Fruit fly (Drosophila melanogaster): ENCODE measurements around the gene mxc.

mxc gene

DNA sequence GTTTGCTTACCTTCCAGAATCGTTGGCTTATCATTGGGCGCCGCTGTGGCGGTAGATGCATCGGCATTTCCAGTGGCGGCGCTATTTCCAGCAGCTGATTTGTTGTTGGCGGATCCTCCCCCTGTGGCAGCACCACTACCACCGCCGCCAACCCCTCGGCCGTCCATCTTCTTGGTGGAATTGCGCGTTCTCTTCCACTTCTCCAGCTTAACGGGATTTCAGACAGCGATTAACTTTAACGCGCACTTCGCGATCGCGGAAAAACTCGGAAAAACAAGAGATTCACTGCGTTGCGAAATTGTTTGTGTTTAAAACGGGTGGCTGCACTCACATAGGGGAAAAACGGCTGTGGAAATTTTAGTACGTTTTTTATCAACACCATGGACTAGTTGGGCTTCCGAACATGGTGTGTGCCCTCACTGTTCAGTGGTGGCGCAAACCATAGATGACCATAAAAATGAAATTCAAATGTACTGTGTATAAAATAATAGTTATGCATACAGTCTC lies 39.6 kb upstream of the mxc start, which contains the start of gene c11.1:
Gene c11.1, minus strand, starts transcription at position 335 of the 507 bp plus-strand sequence.
- no peak for TF ChIP-seq woc (GFP tag; optimal IDR thresholded peaks at IDR 0.05)
- no peak for TF ChIP-seq HLH106 (tag; optimal IDR thresholded peaks at IDR 0.05)
- TF ChIP-seq Rel (GFP tag; optimal IDR thresholded peaks at IDR 0.05), result no peak
- peak; percentile 91 for TF ChIP-seq Rel (tag; optimal IDR thresholded peaks at IDR 0.05)
- no peak for TF ChIP-seq CrebA (GFP tag; optimal IDR thresholded peaks at IDR 0.05; ENCODE audit: borderline replicate concordance)
- peak; percentile 3 for TF ChIP-seq h (GFP tag; optimal IDR thresholded peaks at IDR 0.05)
- peak; percentile 43 for TF ChIP-seq Myc (optimal IDR thresholded peaks at IDR 0.05)
- peak; percentile 0 for TF ChIP-seq Sp1 (GFP tag; optimal IDR thresholded peaks at IDR 0.05)
- TF ChIP-seq N (GFP tag; optimal IDR thresholded peaks at IDR 0.05), result no peak
- TF ChIP-seq brk (GFP tag; optimal IDR thresholded peaks at IDR 0.05), result no peak

DNA sequence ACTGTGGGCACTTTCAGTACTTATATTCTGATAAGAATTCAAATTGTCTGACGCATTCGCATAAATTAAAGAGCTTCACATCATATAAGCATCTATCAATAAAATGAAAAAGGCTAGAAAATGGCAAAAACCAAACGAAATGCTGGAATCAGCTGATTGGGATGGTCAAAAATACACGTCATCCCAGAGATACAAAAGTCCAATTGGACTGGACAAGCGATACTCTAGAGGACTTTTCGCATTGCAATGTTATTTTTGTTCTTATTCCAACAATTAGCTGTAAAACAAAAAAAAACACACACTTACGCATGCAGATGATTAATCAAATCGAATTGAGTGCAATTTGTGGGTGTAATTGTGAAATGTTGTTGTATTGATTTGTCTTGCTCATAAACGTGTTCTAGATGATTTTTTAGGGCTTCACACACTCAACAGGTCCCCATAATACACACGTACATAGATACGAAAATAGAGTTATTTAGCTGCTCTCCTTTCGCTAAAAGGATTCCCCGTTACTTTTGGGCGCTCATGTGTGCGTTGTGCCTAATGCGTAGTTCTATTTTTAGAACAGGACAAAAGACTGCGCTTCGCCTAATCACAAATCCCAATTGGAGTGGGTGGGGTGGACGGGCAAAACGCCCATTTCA lies 38.9 kb upstream of the mxc start:
- TF ChIP-seq Jra (GFP tag; optimal IDR thresholded peaks at IDR 0.05) (no peak), Hr78 (GFP tag; optimal IDR thresholded peaks at IDR 0.05) (no peak), N (GFP tag; optimal IDR thresholded peaks at IDR 0.05) (no peak), sv (GFP tag; optimal IDR thresholded peaks at IDR 0.05) (no peak), Hr83 (GFP tag; optimal IDR thresholded peaks at IDR 0.05; ENCODE audit: poor library complexity, severe bottlenecking) (no peak), Myc (optimal IDR thresholded peaks at IDR 0.05) (no peak)

DNA sequence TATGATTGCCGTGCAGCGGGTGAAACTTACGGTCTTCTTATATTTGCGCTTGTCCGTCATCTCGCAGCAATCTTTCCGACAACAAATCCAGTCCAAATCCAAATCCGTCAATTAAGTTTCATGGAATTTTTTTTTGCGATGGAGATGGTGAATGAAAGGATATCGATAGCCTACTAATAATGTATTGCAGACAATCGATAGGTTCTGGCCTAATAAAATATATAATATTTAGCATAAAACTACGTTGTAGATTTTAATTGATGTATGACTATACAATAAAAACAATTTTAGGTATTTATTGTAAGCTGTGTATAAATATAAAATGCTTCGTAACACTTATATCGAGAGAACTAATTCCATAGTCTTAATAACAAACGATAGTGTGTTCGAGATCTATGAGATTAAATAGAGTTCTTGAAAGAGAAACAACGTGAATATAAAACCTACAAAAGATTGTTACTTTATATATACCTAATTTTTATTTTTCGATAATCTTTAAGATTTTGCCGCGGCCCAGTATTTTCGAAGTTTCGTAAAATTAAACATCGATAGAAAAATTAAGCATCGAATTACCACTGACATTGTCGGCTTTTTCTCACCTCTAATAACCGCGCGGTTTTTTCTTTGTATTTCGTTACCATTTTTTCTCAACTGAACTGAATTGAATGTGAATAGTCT lies 29.7 kb upstream of the mxc start, which contains the start of the genes Cfp1 and Aladin:
Gene Cfp1, minus strand, starts transcription at position 131 of the 678 bp plus-strand sequence.
Gene Aladin, plus strand, starts transcription at position 584 of the 678 bp plus-strand sequence.
- TF ChIP-seq br (GFP tag; optimal IDR thresholded peaks at IDR 0.05) (no peak), N (GFP tag; optimal IDR thresholded peaks at IDR 0.05) (no peak), CG9705 (GFP tag; optimal IDR thresholded peaks at IDR 0.05) (no peak), Vsx2 (GFP tag; optimal IDR thresholded peaks at IDR 0.05; ENCODE audit: partially characterized antibody) (no peak), foxo (GFP tag; optimal IDR thresholded peaks at IDR 0.05) (no peak), CrebA (GFP tag; optimal IDR thresholded peaks at IDR 0.05; ENCODE audit: borderline replicate concordance) (no peak), Dif (GFP tag; optimal IDR thresholded peaks at IDR 0.05; ENCODE audit: partially characterized antibody) (no peak), dl (GFP tag; optimal IDR thresholded peaks at IDR 0.05; ENCODE audit: insufficient read depth in 1 of 2, partially characterized antibody in 2 of 2) (no peak), jim (GFP tag; optimal IDR thresholded peaks at IDR 0.05) (no peak), lola (GFP tag; optimal IDR thresholded peaks at IDR 0.05) (no peak), h (GFP tag; optimal IDR thresholded peaks at IDR 0.05) (no peak), pan (optimal IDR thresholded peaks at IDR 0.05) (no peak), Sp1 (GFP tag; optimal IDR thresholded peaks at IDR 0.05) (no peak)

DNA sequence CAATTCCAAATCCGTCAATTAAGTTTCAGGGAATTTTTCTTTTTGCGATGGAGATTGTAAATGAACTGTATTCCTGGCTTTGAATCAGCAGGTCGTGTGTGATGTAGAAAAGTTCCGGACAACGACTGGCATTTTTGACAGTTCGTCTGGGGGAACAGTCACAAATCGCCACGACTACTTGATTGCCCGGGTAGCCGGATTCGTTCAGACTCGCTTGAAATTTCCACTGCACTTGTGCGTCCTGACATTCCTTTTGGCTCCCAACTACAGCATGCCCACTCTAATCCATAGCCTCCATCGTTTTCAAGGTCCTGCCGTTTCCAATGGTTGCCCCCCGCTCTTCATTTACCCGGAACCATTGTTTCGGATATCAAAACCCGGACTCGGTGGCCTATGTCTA lies 26.6 kb upstream of the mxc start, which contains the start of gene CG17440:
Gene CG17440, minus strand, starts transcription at position 101 of the 400 bp plus-strand sequence.
- TF ChIP-seq fru (GFP tag; optimal IDR thresholded peaks at IDR 0.05) (no peak), N (GFP tag; optimal IDR thresholded peaks at IDR 0.05) (no peak), tai (GFP tag; optimal IDR thresholded peaks at IDR 0.05) (no peak), h (GFP tag; optimal IDR thresholded peaks at IDR 0.05) (no peak), CG32264 (GFP tag; optimal IDR thresholded peaks at IDR 0.05) (no peak), CrebA (GFP tag; optimal IDR thresholded peaks at IDR 0.05; ENCODE audit: borderline replicate concordance) (no peak), brk (GFP tag; optimal IDR thresholded peaks at IDR 0.05) (no peak)

DNA sequence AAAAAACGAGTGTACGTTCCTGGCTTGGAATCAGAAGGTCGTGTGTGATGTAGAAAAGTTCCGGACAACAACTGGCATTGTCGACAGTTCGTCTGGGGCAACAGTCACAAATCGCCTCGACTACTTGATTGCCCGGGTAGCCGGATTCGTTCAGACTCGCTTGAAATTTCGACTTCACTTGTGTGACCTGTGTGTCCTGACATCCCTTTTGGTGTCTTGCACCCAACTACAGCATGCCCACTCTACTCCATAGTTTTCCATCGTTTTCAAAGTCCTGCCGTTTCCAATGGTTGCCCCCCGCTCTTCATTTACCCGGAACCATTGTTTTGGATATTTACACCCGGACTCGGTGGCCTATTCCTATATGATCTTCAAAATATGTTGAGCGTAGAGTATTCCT lies 24.3 kb upstream of the mxc start, which contains the start of gene Erk7:
Gene Erk7, minus strand, starts transcription at position 101 of the 400 bp plus-strand sequence.
- TF ChIP-seq Hnf4 (GFP tag; optimal IDR thresholded peaks at IDR 0.05), result no peak
- no peak for TF ChIP-seq Hr83 (GFP tag; optimal IDR thresholded peaks at IDR 0.05; ENCODE audit: poor library complexity, severe bottlenecking)
- TF ChIP-seq Dif (GFP tag; optimal IDR thresholded peaks at IDR 0.05; ENCODE audit: partially characterized antibody), result no peak
- no peak for TF ChIP-seq fru (GFP tag; optimal IDR thresholded peaks at IDR 0.05)
- no peak for TF ChIP-seq sv (GFP tag; optimal IDR thresholded peaks at IDR 0.05)
- TF ChIP-seq woc (GFP tag; optimal IDR thresholded peaks at IDR 0.05), result no peak
- no peak for TF ChIP-seq ey (GFP tag; optimal IDR thresholded peaks at IDR 0.05)
